Worm (Caenorhabditis elegans): Measurements from ENCODE around the gene vps-45.
A peak's percentile ranks its signal among the peaks of the same experiment; 100 is the strongest.

The vps-45 gene

DNA sequence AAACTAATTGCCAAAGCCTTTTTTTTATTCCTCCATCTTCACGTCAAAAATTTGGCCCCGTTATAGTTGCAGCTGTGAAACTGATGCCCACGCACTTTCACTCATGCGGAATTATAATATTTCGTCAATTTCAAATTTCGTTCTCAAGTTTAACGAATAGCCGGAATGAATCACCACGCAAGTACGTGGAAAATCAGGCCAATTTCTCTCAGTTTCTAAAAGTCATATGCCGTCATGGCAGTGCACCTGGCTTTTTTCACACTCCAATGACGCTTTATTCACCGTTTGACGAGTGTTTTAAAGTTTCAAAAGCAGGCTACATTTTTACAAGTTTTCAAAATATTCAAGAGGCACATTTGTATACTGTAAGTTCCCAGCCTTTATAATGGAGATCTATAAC, 26.8 kb downstream of the vps-45 start:
- no peak for TF ChIP-seq pqm-1 (tag; optimal IDR thresholded peaks at IDR 0.05)
- TF ChIP-seq ceh-45 (GFP tag; IDR thresholded peaks at IDR 0.05): no peak
- TF ChIP-seq ceh-9 (tag; optimal IDR thresholded peaks at IDR 0.05): no peak
- TF ChIP-seq hlh-30 (tag; optimal IDR thresholded peaks at IDR 0.05; ENCODE audit: insufficient read depth): no peak
- no peak for TF ChIP-seq pag-3 (tag; optimal IDR thresholded peaks at IDR 0.05; ENCODE audit: borderline replicate concordance)
- TF ChIP-seq nfya-1 (tag; optimal IDR thresholded peaks at IDR 0.05): no peak
- no peak for TF ChIP-seq fkh-10 (GFP tag; optimal IDR thresholded peaks at IDR 0.05)
- TF ChIP-seq zip-5 (tag; optimal IDR thresholded peaks at IDR 0.05): no peak
- TF ChIP-seq ttx-3 (tag; optimal IDR thresholded peaks at IDR 0.05): no peak
- TF ChIP-seq T23F11.4 (GFP tag; optimal IDR thresholded peaks at IDR 0.05): no peak

DNA sequence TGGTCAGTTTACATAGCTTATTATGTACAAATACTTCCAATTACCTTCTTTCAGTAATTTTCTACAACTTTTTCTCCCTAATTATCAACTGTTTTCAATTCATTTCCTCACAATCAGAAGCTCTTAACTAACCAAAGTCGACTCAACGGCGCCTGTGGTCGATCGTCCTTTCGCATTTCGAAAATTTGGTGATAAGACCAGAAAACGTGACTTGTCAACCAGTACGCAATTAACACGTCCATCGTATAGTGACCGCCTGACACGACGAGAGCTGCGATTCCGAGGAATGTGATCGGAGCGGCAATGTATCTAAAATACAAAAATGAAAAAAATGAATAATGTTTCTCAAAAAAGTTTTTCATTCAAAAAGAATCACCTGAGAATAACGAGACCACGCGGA, 29.0 kb downstream of the vps-45 start:
- TF ChIP-seq hlh-30 (tag; optimal IDR thresholded peaks at IDR 0.05; ENCODE audit: insufficient read depth): no peak
- no peak for TF ChIP-seq rnt-1 (tag; optimal IDR thresholded peaks at IDR 0.05)
- no peak for TF ChIP-seq tbx-2 (tag; optimal IDR thresholded peaks at IDR 0.05)
- no peak for TF ChIP-seq nfya-1 (tag; optimal IDR thresholded peaks at IDR 0.05)
- TF ChIP-seq ama-1 (optimal IDR thresholded peaks at IDR 0.05): no peak
- TF ChIP-seq hlh-13 (GFP tag; optimal IDR thresholded peaks at IDR 0.05): no peak
- no peak for TF ChIP-seq C38D4.7 (GFP tag; optimal IDR thresholded peaks at IDR 0.05)
- TF ChIP-seq fkh-10 (GFP tag; optimal IDR thresholded peaks at IDR 0.05): no peak
- TF ChIP-seq madf-2 (tag; optimal IDR thresholded peaks at IDR 0.05): no peak
- TF ChIP-seq hlh-15 (tag; optimal IDR thresholded peaks at IDR 0.05): no peak
- TF ChIP-seq sox-4 (tag; optimal IDR thresholded peaks at IDR 0.05): no peak
- TF ChIP-seq dmd-4 (tag; optimal IDR thresholded peaks at IDR 0.05; ENCODE audit: borderline replicate concordance): no peak
- no peak for TF ChIP-seq unc-86 (tag; optimal IDR thresholded peaks at IDR 0.05)
- TF ChIP-seq nhr-232 (tag; optimal IDR thresholded peaks at IDR 0.05): no peak

ce11 chrX:938269-938883, 36.3 kb downstream of the vps-45 start, which contains the start of gene F53H8.3:
Gene F53H8.3 (plus strand): TSS chrX:938543.
- TF ChIP-seq rnt-1 (tag; optimal IDR thresholded peaks at IDR 0.05) (no peak), nhr-232 (tag; optimal IDR thresholded peaks at IDR 0.05) (no peak), elt-2 (tag; optimal IDR thresholded peaks at IDR 0.05) (peak; percentile 94), hlh-13 (GFP tag; optimal IDR thresholded peaks at IDR 0.05) (no peak)

DNA sequence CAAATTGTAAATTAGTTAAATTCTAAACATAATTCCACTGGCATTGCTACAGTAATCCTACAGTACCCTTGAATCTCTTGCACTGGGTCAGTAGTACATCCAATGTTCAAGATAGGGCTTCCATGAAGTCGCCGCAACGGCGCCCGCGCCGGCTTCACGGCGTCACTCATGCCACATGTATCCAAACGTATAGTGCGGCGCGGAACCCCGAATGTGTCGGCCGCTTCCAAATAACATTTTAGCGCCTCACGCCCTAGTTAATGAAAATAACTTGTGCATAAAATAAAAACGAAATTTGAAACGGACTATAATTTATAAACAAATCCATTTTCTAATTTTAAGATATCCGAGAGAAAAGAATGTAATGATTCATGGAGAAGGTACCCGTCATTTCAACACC, 38.6 kb downstream of the vps-45 start:
- TF ChIP-seq nhr-11 (tag; optimal IDR thresholded peaks at IDR 0.05) (no peak), pha-4 (tag; optimal IDR thresholded peaks at IDR 0.05) (no peak), tbx-2 (tag; optimal IDR thresholded peaks at IDR 0.05) (no peak), ceh-30 (tag; optimal IDR thresholded peaks at IDR 0.05) (no peak), ceh-34 (tag; optimal IDR thresholded peaks at IDR 0.05) (no peak), K09A11.1 (tag; optimal IDR thresholded peaks at IDR 0.05; ENCODE audit: insufficient read depth) (no peak), C38D4.7 (GFP tag; optimal IDR thresholded peaks at IDR 0.05) (no peak), pqm-1 (tag; optimal IDR thresholded peaks at IDR 0.05) (no peak), rnt-1 (tag; optimal IDR thresholded peaks at IDR 0.05) (no peak), T23F11.4 (GFP tag; optimal IDR thresholded peaks at IDR 0.05) (no peak), unc-55 (GFP tag; optimal IDR thresholded peaks at IDR 0.05) (no peak), ceh-31 (tag; optimal IDR thresholded peaks at IDR 0.05) (no peak), mec-3 (tag; optimal IDR thresholded peaks at IDR 0.05; ENCODE audit: borderline replicate concordance) (no peak), syd-9 (tag; optimal IDR thresholded peaks at IDR 0.05) (no peak)

ce11 chrX:933504-933903, 41.1 kb downstream of the vps-45 start, which contains the start of gene F35H12.1:
Gene F35H12.1 (plus strand): TSS chrX:933804.
- TF ChIP-seq hlh-13 (GFP tag; optimal IDR thresholded peaks at IDR 0.05) (no peak), lim-6 (tag; optimal IDR thresholded peaks at IDR 0.05) (no peak), elt-2 (tag; optimal IDR thresholded peaks at IDR 0.05) (no peak), ceh-19 (GFP tag; optimal IDR thresholded peaks at IDR 0.05) (no peak), hlh-6 (tag; optimal IDR thresholded peaks at IDR 0.05) (no peak), eyg-1 (tag; optimal IDR thresholded peaks at IDR 0.05) (no peak), ceh-18 (tag; optimal IDR thresholded peaks at IDR 0.05) (no peak), ref-2 (tag; optimal IDR thresholded peaks at IDR 0.05) (no peak), ceh-34 (tag; optimal IDR thresholded peaks at IDR 0.05) (no peak), tbx-7 (tag; optimal IDR thresholded peaks at IDR 0.05) (no peak), fkh-6 (tag; optimal IDR thresholded peaks at IDR 0.05) (no peak), unc-55 (GFP tag; optimal IDR thresholded peaks at IDR 0.05) (no peak), hlh-15 (tag; optimal IDR thresholded peaks at IDR 0.05) (no peak), unc-42 (tag; optimal IDR thresholded peaks at IDR 0.05) (no peak), ceh-45 (GFP tag; IDR thresholded peaks at IDR 0.05) (no peak), ceh-2 (tag; optimal IDR thresholded peaks at IDR 0.05) (no peak), K02D7.2 (tag; optimal IDR thresholded peaks at IDR 0.05) (no peak)
